Worm (Caenorhabditis elegans) whole organism, L3 larva: Measurements from ENCODE around the gene Y43F8B.24.

Experiments
- ama-1 ChIP-seq: fragments of 150-350 bp; optimal IDR thresholded peaks from 2 replicates; lab custom pipeline; 2018
- elt-1 ChIP-seq: fragments of 150-350 bp; optimal IDR thresholded peaks from 2 replicates; lab custom pipeline; 2014; ENCODE audit warnings: missing biosample characterization, missing genetic modification characterization
- fos-1 ChIP-seq: fragments of 150-350 bp; optimal IDR thresholded peaks from 2 replicates; lab custom pipeline; 2014; ENCODE audit warnings: missing biosample characterization, missing genetic modification characterization
- nhr-23 ChIP-seq: fragments of 150-350 bp; optimal IDR thresholded peaks from 2 replicates; lab custom pipeline; 2014; ENCODE audit warnings: missing biosample characterization, missing genetic modification reagents, missing genetic modification characterization
- nhr-77 ChIP-seq: fragments of 150-350 bp; optimal IDR thresholded peaks from 2 replicates; lab custom pipeline; 2014; ENCODE audit warnings: missing biosample characterization, missing genetic modification characterization
- zag-1 ChIP-seq: fragments of 150-350 bp; optimal IDR thresholded peaks from 2 replicates; lab custom pipeline; 2014; ENCODE audit warnings: missing biosample characterization, missing genetic modification characterization

- no peak for TF ChIP-seq zag-1
- TF ChIP-seq fos-1 = no peak
- no peak for TF ChIP-seq nhr-23 (tag; lab: Kevin White, UChicago)
- TF ChIP-seq elt-1 = no peak
- TF ChIP-seq nhr-77 (tag; lab: Kevin White, UChicago) = no peak
- no peak for TF ChIP-seq ama-1 (lab: Kevin White, UChicago)
Measured at ce11 chrV:19484507-19484906, 27.3 kb downstream of the Y43F8B.24 start, which contains the start of gene Y43F8B.17.
